Fruit fly (Drosophila melanogaster): ENCODE data around the gene Sac1.
A peak's percentile ranks its signal among the peaks of the same experiment; 100 is the strongest.

Sac1 gene

DNA sequence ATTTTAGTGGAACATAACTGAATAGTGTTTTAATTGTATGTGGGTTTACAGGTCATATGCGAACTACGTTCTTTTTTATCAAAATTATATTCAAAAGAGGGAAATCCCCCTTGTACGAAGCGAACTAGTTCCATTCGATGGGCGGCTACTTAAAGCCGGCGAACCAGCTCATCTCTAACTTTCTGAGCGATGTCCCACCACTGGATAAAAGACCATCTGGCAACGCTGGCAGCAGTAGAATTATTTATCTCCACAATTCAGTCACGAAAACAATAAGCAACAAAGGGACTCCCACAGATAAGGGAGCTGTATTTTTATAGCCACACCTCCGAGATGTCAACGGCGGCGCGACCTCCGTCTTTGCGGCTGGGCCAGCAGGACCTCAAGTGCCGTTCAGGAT is 48.1 kb downstream of the Sac1 start, which contains the start of gene Rabex-5 (continued):
- TF ChIP-seq CG15269 (tag; optimal IDR thresholded peaks at IDR 0.05) (no peak), CG10267 (tag; optimal IDR thresholded peaks at IDR 0.05) (peak; percentile 25), danr (GFP tag; IDR thresholded peaks at IDR 0.05) (no peak), fu2 (GFP tag; optimal IDR thresholded peaks at IDR 0.05) (peak; percentile 27), CG10654 (GFP tag; optimal IDR thresholded peaks at IDR 0.05) (peak; percentile 31), btn (GFP tag; optimal IDR thresholded peaks at IDR 0.05) (no peak), prd (optimal IDR thresholded peaks at IDR 0.05) (no peak), prd (GFP tag; IDR thresholded peaks at IDR 0.05) (peak; percentile 20; the same call in 1 of the 3 replicates), Bgb (GFP tag; IDR thresholded peaks at IDR 0.05; ENCODE audit: partially characterized antibody) (peak; percentile 90)

DNA sequence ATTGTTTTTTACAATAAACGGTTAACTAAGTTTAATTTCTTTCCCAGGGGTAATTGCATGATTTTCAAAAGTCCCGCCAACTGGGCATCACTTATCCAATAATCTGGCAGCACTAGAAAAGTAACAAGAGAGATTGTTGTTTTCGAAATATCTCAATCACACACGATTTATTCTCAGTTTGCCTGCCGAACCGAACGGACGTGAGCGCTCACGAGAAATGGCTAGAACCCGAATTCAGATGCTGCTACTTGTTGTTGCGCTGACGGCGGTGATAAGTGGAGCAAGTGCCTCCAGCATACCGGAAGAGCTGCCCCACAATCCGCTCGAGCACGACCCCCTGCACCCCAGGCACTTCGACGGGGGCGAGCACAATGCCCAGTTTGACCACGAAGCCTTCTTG is 50.9 kb downstream of the Sac1 start, which contains the start of gene scf:
TSS of gene scf (plus strand) at position 164 of the 400 bp plus-strand sequence.
- TF ChIP-seq BEAF-32 (GFP tag; optimal IDR thresholded peaks at IDR 0.05) (peak; percentile 40), HmgZ (tag; optimal IDR thresholded peaks at IDR 0.05) (peak; percentile 26), CG6272 (GFP tag; IDR thresholded peaks at IDR 0.05) (no peak), Dref (GFP tag; IDR thresholded peaks at IDR 0.05) (0 out of 2 replicates have a peak, but pooled peaks have one; percentile 1), HHEX (GFP tag; optimal IDR thresholded peaks at IDR 0.05) (no peak), Dll (GFP tag; IDR thresholded peaks at IDR 0.05; ENCODE audit: partially characterized antibody) (peak; percentile 58; the same call in 3 of the 4 replicates), CG11504 (tag; optimal IDR thresholded peaks at IDR 0.05) (no peak), crp (GFP tag; optimal IDR thresholded peaks at IDR 0.05) (no peak), CG30020 (tag; optimal IDR thresholded peaks at IDR 0.05) (no peak), CG10147 (GFP tag; optimal IDR thresholded peaks at IDR 0.05) (no peak), eyg (GFP tag; optimal IDR thresholded peaks at IDR 0.05) (no peak), CG9876 (GFP tag; optimal IDR thresholded peaks at IDR 0.05) (no peak), Nf-YC (tag; optimal IDR thresholded peaks at IDR 0.05) (peak; percentile 19), CG12299 (tag; optimal IDR thresholded peaks at IDR 0.05) (no peak), CG17359 (tag; optimal IDR thresholded peaks at IDR 0.05) (no peak), CG8290 (GFP tag; optimal IDR thresholded peaks at IDR 0.05) (no peak), CG8290 (tag; optimal IDR thresholded peaks at IDR 0.05) (peak in 1 of 2 experiments; percentile 62), CG4282 (GFP tag; optimal IDR thresholded peaks at IDR 0.05) (peak; percentile 28), Atf6 (GFP tag; IDR thresholded peaks at IDR 0.05) (0 out of 2 replicates have a peak, but pooled peaks have one; percentile 24), fu2 (GFP tag; optimal IDR thresholded peaks at IDR 0.05) (no peak), D (optimal IDR thresholded peaks at IDR 0.05) (no peak), D (GFP tag; optimal IDR thresholded peaks at IDR 0.05) (no peak), gsb (GFP tag; IDR thresholded peaks at IDR 0.05) (0 out of 2 replicates have a peak, but pooled peaks have one; percentile 28), Sry-δ (GFP tag; optimal IDR thresholded peaks at IDR 0.05) (peak; percentile 44), HLHmδ (GFP tag; optimal IDR thresholded peaks at IDR 0.05) (peak; percentile 35), CG6654 (GFP tag; optimal IDR thresholded peaks at IDR 0.05) (no peak), btn (GFP tag; optimal IDR thresholded peaks at IDR 0.05) (no peak), ase (GFP tag; IDR thresholded peaks at IDR 0.05) (no peak), Nf-YA (GFP tag; IDR thresholded peaks at IDR 0.05) (no peak), her (GFP tag; optimal IDR thresholded peaks at IDR 0.05) (no peak), CG6854 (GFP tag; optimal IDR thresholded peaks at IDR 0.05) (no peak), Fer3 (tag; optimal IDR thresholded peaks at IDR 0.05) (no peak), Sry-β (GFP tag; optimal IDR thresholded peaks at IDR 0.05) (peak; percentile 88), YL-1 (GFP tag; optimal IDR thresholded peaks at IDR 0.05) (peak; percentile 39), CG18619 (GFP tag; optimal IDR thresholded peaks at IDR 0.05) (no peak), CG3163 (GFP tag; optimal IDR thresholded peaks at IDR 0.05) (peak; percentile 37), pita (GFP tag; optimal IDR thresholded peaks at IDR 0.05) (no peak), sna (GFP tag; IDR thresholded peaks at IDR 0.05; ENCODE audit: partially characterized antibody) (peak; percentile 15; the same call in 1 of the 2 replicates), dimm (GFP tag; IDR thresholded peaks at IDR 0.05) (no peak), CG5180 (GFP tag; optimal IDR thresholded peaks at IDR 0.05) (no peak), CkIIα-i1 (GFP tag; IDR thresholded peaks at IDR 0.05) (no peak), CG14441 (GFP tag; IDR thresholded peaks at IDR 0.05) (no peak), dpn (GFP tag; optimal IDR thresholded peaks at IDR 0.05) (no peak)

Measured in whole organism, embryonic.